Worm (Caenorhabditis elegans): ENCODE results near the gene hrg-9.
A peak's percentile ranks its signal among the peaks of the same experiment; 100 is the strongest.

hrg-9 gene

DNA sequence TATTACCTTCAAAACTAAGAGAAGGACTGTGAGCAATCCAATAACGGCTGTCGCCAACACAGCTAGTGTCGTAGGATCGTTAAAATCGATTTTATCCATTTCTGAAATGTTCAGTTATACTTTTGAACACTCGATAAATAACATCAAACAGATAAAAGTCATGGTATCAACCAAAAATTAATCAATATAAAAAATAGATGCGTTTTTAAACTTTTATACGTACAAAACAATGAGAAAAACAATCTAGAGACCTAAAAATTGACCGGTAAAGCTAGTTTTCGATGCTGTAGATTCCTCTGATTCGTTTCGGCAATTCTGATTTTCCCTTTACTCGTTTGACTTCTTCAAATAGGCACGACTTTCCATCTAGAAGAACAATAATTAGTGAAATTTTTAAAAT lies 4.0 kb upstream of the hrg-9 start, which contains the start of gene R186.3:
TSS of gene R186.3 (minus strand) at position 101 of the 400 bp plus-strand sequence.
- TF ChIP-seq tab-1 (GFP tag; IDR thresholded peaks at IDR 0.05): no peak
- no peak for TF ChIP-seq T22C8.4 (GFP tag; IDR thresholded peaks at IDR 0.05)
- TF ChIP-seq flt-1 (GFP tag; IDR thresholded peaks at IDR 0.05): no peak
- TF ChIP-seq ref-1 (GFP tag; conservative IDR thresholded peaks at IDR 0.05): no peak
- TF ChIP-seq cog-1 (tag; optimal IDR thresholded peaks at IDR 0.05): no peak

DNA sequence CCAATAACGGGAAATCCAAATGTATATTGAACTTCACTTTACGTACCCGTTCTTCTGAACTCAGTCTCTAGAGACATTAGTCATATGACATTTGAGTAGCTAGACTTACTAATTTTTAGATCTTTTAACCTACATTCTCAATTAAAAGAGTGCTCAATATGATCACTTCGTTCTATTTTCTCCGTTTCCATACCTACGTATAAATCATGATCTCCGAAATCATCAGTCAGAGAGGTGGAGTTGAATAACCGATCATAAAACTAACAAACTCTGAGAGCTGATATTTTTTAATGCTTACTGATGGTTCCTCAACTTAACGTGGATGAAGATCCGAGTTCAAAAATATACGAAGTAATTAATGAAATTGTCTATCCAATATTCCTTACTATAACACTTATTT lies 933 bp upstream of the hrg-9 start, which contains the start of gene srd-35:
TSS of gene srd-35 (plus strand) at position 301 of the 400 bp plus-strand sequence.
- no peak for TF ChIP-seq flt-1 (GFP tag; IDR thresholded peaks at IDR 0.05)
- no peak for TF ChIP-seq med-1 (GFP tag; optimal IDR thresholded peaks at IDR 0.05; ENCODE audit: insufficient read depth)

DNA sequence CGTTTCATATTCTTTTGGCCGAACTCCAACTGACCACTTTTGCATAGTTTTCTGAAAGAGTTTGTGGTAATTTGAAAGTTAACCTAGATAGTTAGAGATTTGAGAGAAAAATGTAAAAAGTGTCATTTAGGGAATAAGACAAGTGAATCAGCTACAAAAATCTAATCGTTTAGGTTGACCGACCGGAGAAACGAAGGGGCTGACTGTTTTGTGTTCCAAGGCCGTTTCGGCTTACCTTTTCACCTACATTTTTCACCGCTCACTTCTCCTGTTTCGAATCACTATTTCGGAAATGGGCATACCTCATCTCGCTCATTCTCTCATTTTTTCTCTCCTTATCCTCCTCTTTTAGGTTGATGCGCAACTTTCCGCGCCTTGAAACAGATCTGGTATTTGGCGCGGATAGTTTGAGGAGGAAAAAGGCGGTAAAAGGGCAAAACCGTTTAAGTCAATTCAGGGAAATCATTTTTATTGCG lies 2.0 kb downstream of the hrg-9 start, which contains the start of gene mpst-7:
TSS of gene mpst-7 (minus strand) at position 51 of the 476 bp plus-strand sequence.
- no peak for TF ChIP-seq med-1 (GFP tag; optimal IDR thresholded peaks at IDR 0.05; ENCODE audit: insufficient read depth)
- TF ChIP-seq tab-1 (GFP tag; IDR thresholded peaks at IDR 0.05): no peak
- TF ChIP-seq ztf-23 (GFP tag; IDR thresholded peaks at IDR 0.05): no peak
- TF ChIP-seq T22C8.4 (GFP tag; IDR thresholded peaks at IDR 0.05): no peak
- no peak for TF ChIP-seq ztf-29 (GFP tag; IDR thresholded peaks at IDR 0.05)
- TF ChIP-seq ref-1 (GFP tag; conservative IDR thresholded peaks at IDR 0.05): no peak
- TF ChIP-seq cog-1 (tag; optimal IDR thresholded peaks at IDR 0.05): no peak
- no peak for TF ChIP-seq flt-1 (GFP tag; IDR thresholded peaks at IDR 0.05)
- no peak for TF ChIP-seq klf-2 (GFP tag; conservative IDR thresholded peaks at IDR 0.05)

DNA sequence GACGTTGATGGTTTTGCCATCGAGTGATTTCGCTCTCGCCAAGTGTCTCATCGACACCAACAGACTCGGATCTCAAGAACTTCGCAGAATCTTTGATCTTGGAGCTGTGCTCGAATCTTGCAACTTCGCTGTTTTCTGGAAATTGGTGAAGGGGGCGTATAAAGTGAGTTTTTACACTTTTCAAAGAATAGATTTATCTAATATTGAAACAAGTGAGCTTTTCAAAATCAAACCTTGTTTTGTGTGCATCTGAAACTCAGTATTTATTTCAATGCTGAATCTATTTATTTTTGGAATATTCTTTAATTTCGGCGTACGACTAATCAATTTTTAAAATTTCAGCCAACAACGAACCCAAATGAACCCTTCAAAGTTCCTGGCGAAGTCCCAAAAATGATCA lies 8.9 kb downstream of the hrg-9 start:
- TF ChIP-seq ztf-29 (GFP tag; IDR thresholded peaks at IDR 0.05) (no peak), klf-2 (GFP tag; conservative IDR thresholded peaks at IDR 0.05) (no peak), cog-1 (tag; optimal IDR thresholded peaks at IDR 0.05) (no peak), ref-1 (GFP tag; conservative IDR thresholded peaks at IDR 0.05) (no peak), tab-1 (GFP tag; IDR thresholded peaks at IDR 0.05) (no peak), flt-1 (GFP tag; IDR thresholded peaks at IDR 0.05) (no peak)

DNA sequence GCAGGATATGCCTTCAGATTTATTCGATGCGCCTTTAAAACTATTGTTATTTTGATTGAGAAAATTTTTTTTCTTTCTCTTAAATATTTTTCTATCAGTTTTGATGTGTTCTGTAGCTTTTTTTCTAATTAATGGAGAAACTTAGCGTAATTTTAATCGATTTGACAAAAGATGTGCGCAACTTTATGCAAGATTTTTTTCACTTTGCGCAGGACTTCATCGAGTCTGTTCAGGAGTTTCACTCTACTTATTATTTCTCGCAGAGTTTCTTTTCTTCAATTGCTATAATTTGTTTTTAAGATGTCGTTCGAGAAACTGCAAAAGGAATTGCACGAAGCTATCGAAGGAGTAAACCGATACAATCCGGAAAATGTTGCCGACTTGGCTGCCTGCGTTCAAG lies 9.4 kb downstream of the hrg-9 start, which contains the start of gene eif-3.K:
TSS of gene eif-3.K (plus strand) at position 301 of the 400 bp plus-strand sequence.
- no peak for TF ChIP-seq ztf-29 (GFP tag; IDR thresholded peaks at IDR 0.05)
- no peak for TF ChIP-seq cog-1 (tag; optimal IDR thresholded peaks at IDR 0.05)
- no peak for TF ChIP-seq tab-1 (GFP tag; IDR thresholded peaks at IDR 0.05)
- TF ChIP-seq ztf-23 (GFP tag; IDR thresholded peaks at IDR 0.05): no peak
- TF ChIP-seq flt-1 (GFP tag; IDR thresholded peaks at IDR 0.05): no peak
- TF ChIP-seq T22C8.4 (GFP tag; IDR thresholded peaks at IDR 0.05): no peak
- no peak for TF ChIP-seq ref-1 (GFP tag; conservative IDR thresholded peaks at IDR 0.05)
- no peak for TF ChIP-seq med-1 (GFP tag; optimal IDR thresholded peaks at IDR 0.05; ENCODE audit: insufficient read depth)
- no peak for TF ChIP-seq klf-2 (GFP tag; conservative IDR thresholded peaks at IDR 0.05)

DNA sequence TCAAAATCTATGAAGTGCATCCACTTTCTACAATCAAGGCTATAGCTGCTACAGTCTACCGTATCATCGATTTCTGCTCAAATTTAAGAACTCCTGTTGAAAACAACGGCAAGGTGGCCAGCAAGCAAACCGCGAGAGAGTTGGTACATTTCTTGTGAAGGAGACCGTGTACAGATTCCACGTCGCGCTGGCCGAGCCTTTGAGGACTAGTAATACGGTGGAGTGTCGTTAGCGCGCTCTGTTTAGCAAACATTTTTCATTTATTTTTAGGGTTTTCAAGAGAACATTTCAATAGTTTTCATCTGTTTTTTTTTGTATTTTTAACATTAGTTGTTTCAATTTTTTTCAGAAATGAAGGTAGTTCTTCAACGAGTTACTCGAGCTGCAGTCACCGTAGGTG lies 10.9 kb downstream of the hrg-9 start, which contains the start of gene pqn-68:
TSS of gene pqn-68 (plus strand) at position 350 of the 400 bp plus-strand sequence.
- TF ChIP-seq ztf-23 (GFP tag; IDR thresholded peaks at IDR 0.05) (no peak), klf-2 (GFP tag; conservative IDR thresholded peaks at IDR 0.05) (no peak), T22C8.4 (GFP tag; IDR thresholded peaks at IDR 0.05) (no peak), med-1 (GFP tag; optimal IDR thresholded peaks at IDR 0.05; ENCODE audit: insufficient read depth) (no peak), cog-1 (tag; optimal IDR thresholded peaks at IDR 0.05) (no peak), ztf-29 (GFP tag; IDR thresholded peaks at IDR 0.05) (no peak), flt-1 (GFP tag; IDR thresholded peaks at IDR 0.05) (no peak), ref-1 (GFP tag; conservative IDR thresholded peaks at IDR 0.05) (no peak), tab-1 (GFP tag; IDR thresholded peaks at IDR 0.05) (no peak)

DNA sequence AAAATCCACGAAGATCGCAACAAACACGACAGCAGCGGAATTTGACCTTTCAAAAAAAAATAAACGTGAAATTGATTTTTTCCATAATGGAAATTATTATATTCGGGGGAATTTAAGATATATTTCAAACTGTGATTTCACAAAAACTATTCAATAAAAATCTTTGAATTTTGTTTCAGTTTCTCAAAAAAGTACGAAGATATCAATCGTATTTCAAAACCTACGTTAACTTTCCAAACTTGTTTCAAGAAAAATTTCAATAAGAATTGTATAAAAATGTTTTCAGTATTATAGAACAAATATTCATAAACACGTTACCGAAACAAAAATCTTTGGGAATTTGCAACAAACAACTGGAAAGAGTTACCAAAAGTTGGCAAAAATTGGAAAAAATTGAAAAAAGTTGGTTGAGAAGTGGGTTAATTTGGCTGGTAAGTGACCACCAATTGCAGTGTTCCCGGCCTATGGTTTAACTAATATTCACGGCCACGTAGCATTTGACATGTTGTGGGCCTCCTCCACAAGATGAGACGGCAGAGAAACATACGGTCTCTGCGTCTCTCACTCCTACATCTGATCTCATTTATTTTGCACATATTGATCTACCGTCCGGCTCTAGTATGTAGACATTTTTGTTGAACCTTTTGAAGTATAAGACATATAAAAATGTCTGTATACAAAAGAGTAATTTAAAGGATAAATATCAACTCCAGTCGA lies 12.2 kb downstream of the hrg-9 start, which contains the start of the genes T16G1.9 and T16G1.18:
TSS of gene T16G1.9 (minus strand) at position 51 of the 717 bp plus-strand sequence.
TSS of gene T16G1.18 (plus strand) at position 493 of the 717 bp plus-strand sequence.
- TF ChIP-seq klf-2 (GFP tag; conservative IDR thresholded peaks at IDR 0.05): no peak
- TF ChIP-seq cog-1 (tag; optimal IDR thresholded peaks at IDR 0.05): peak; percentile 35

DNA sequence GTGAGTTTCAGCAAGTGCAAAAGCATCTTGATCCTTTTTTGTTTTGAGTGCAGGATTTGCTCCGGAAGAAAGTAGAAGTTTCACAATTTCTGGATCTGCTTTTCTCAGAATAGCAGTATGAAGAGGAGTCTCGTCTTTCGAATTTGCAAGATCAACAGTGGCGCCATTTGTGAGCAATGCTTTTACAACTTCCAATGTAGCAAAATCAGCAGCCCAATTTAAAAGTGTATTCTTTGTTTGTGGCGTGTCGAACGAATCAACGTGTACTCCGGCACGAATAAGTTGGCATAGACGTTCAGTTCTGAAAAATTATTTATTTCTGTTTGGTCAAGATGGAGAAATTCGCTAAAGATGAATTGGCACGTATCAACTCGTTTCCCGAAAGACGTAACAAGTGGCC lies 13.5 kb downstream of the hrg-9 start, which contains the start of gene T16G1.13:
TSS of gene T16G1.13 (plus strand) at position 301 of the 400 bp plus-strand sequence.
- no peak for TF ChIP-seq ref-1 (GFP tag; conservative IDR thresholded peaks at IDR 0.05)
- TF ChIP-seq cog-1 (tag; optimal IDR thresholded peaks at IDR 0.05): no peak
- no peak for TF ChIP-seq ztf-29 (GFP tag; IDR thresholded peaks at IDR 0.05)
- TF ChIP-seq ztf-23 (GFP tag; IDR thresholded peaks at IDR 0.05): no peak
- no peak for TF ChIP-seq med-1 (GFP tag; optimal IDR thresholded peaks at IDR 0.05; ENCODE audit: insufficient read depth)
- no peak for TF ChIP-seq T22C8.4 (GFP tag; IDR thresholded peaks at IDR 0.05)
- no peak for TF ChIP-seq flt-1 (GFP tag; IDR thresholded peaks at IDR 0.05)

DNA sequence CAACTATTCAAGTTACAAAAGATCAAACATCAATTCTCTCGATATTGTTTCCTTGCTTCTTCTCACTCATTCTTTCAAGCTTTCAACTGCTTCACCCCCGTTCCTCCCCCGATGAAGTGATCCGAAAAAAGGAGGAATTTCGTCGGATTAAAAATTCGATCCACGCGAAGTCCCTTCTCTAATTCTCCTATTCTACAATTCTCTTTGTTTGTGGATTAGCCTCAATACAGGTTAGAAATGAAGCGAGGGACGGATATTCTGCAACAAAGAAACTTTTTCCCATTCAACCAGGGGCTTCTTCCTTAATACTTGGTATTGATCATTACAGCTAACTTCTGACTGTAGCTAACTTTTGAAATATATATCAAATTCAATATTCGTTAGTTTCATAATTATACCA lies 18.4 kb downstream of the hrg-9 start, which contains the start of gene grl-2:
TSS of gene grl-2 (plus strand) at position 301 of the 400 bp plus-strand sequence.
- TF ChIP-seq ref-1 (GFP tag; conservative IDR thresholded peaks at IDR 0.05) (no peak), med-1 (GFP tag; optimal IDR thresholded peaks at IDR 0.05; ENCODE audit: insufficient read depth) (no peak), klf-2 (GFP tag; conservative IDR thresholded peaks at IDR 0.05) (no peak), flt-1 (GFP tag; IDR thresholded peaks at IDR 0.05) (no peak), ztf-29 (GFP tag; IDR thresholded peaks at IDR 0.05) (no peak), tab-1 (GFP tag; IDR thresholded peaks at IDR 0.05) (no peak), T22C8.4 (GFP tag; IDR thresholded peaks at IDR 0.05) (no peak), ztf-23 (GFP tag; IDR thresholded peaks at IDR 0.05) (no peak)

DNA sequence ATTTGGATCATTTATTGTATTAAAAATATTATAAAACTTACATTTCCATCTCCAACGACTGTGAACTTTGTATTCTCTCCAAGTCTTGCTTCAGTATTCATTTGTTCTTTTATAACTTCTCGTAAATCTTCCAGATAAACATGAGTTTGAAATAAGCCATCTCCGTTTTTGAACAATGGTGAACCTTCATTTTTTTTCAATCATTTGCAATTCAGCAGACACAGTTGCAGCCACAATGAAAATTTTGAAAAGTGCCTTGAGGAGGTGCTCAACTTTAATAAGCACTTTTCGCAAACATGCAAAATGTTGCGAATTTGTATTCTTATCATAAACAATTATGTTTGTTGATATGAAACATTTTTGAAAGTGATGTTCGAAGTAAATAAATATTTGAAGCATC lies 18.9 kb downstream of the hrg-9 start, which contains the start of gene T16G1.3:
TSS of gene T16G1.3 (minus strand) at position 101 of the 400 bp plus-strand sequence.
- no peak for TF ChIP-seq ztf-29 (GFP tag; IDR thresholded peaks at IDR 0.05)
- TF ChIP-seq tab-1 (GFP tag; IDR thresholded peaks at IDR 0.05): no peak
- no peak for TF ChIP-seq cog-1 (tag; optimal IDR thresholded peaks at IDR 0.05)
- TF ChIP-seq T22C8.4 (GFP tag; IDR thresholded peaks at IDR 0.05): no peak
- TF ChIP-seq ref-1 (GFP tag; conservative IDR thresholded peaks at IDR 0.05): no peak
- TF ChIP-seq ztf-23 (GFP tag; IDR thresholded peaks at IDR 0.05): no peak
- TF ChIP-seq med-1 (GFP tag; optimal IDR thresholded peaks at IDR 0.05; ENCODE audit: insufficient read depth): no peak
- no peak for TF ChIP-seq flt-1 (GFP tag; IDR thresholded peaks at IDR 0.05)
- TF ChIP-seq klf-2 (GFP tag; conservative IDR thresholded peaks at IDR 0.05): no peak
